Worm (Caenorhabditis elegans) whole organism, young adult: ENCODE measurements around the gene Y57G11C.1131.
A peak's percentile ranks its signal among the peaks of the same experiment; 100 is the strongest.
"Not testable (repeated sequence)": the region's sequence is repeated elsewhere in the genome, so short reads cannot be mapped to it uniquely, and the experiment has no call there.

Experiments used
- B0261.1 ChIP-seq: sonication (generic microtip); optimal IDR thresholded peaks from 2 replicates; lab custom pipeline; 2016; ENCODE audit warnings: mild to moderate bottlenecking, missing genetic modification characterization, moderate library complexity, missing compliant biosample characterization
- C06A6.2 ChIP-seq: fragments of 200-800 bp; sonication (Bioruptor generic); conservative IDR thresholded peaks from 2 replicates; pipeline ENCODE4 v1.3.6; 2022; ENCODE audit warnings: missing genetic modification characterization, missing compliant biosample characterization
- C17E4.6 ChIP-seq: fragments of 200-800 bp; sonication (Bioruptor generic); IDR thresholded peaks from 2 replicates; pipeline ENCODE4 v1.3.6; 2022; ENCODE audit warnings: missing genetic modification reagents, missing genetic modification characterization, missing compliant biosample characterization
- F33H1.4 ChIP-seq: fragments of 200-800 bp; sonication (Bioruptor generic); IDR thresholded peaks from 2 replicates; pipeline ENCODE4 v1.3.6; 2022; ENCODE audit warnings: missing genetic modification reagents, missing genetic modification characterization, missing compliant biosample characterization
- F57A8.1 ChIP-seq: fragments of 200-800 bp; sonication (Bioruptor generic); optimal IDR thresholded peaks from 2 replicates; lab custom pipeline; 2018; ENCODE audit warnings: mild to moderate bottlenecking, missing genetic modification characterization, moderate library complexity, missing compliant biosample characterization
- K12H6.12 ChIP-seq: fragments of 200-800 bp; sonication (Bioruptor generic); optimal IDR thresholded peaks from 2 replicates; lab custom pipeline; 2018; ENCODE audit warnings: mild to moderate bottlenecking, missing genetic modification characterization, missing compliant biosample characterization
- Y53F4B.3 ChIP-seq: fragments of 200-800 bp; sonication (Bioruptor generic); IDR thresholded peaks from 2 replicates; pipeline ENCODE4 v1.3.6; 2022; ENCODE audit warnings: missing genetic modification reagents, missing genetic modification characterization, missing compliant biosample characterization
- Y56A3A.18 ChIP-seq: fragments of 200-800 bp; sonication (Bioruptor generic); IDR thresholded peaks from 2 replicates; pipeline ENCODE4 v1.3.6; 2022; ENCODE audit warnings: missing genetic modification reagents, missing genetic modification characterization, missing compliant biosample characterization
- Y67H2A.10 ChIP-seq: fragments of 200-800 bp; sonication (Bioruptor generic); conservative IDR thresholded peaks from 2 replicates; pipeline ENCODE4 v1.3.6; 2022; ENCODE audit warnings: missing genetic modification reagents, missing genetic modification characterization, missing compliant biosample characterization
- ZK185.1 ChIP-seq: sonication (generic microtip); optimal IDR thresholded peaks from 2 replicates; lab custom pipeline; 2016; ENCODE audit warnings: mild to moderate bottlenecking, missing genetic modification characterization, missing compliant biosample characterization; ENCODE audit not compliant: poor library complexity, severe bottlenecking
- ama-1 ChIP-seq, 3 experiments: fragments of 150-350 bp in 1 of 3; sonication (generic microtip) in 2 of 3; optimal IDR thresholded peaks; 2 replicates each; lab custom pipeline; 2014 to 2018; ENCODE audit warnings: missing biosample characterization in 2 of 3, missing genetic modification characterization in 2 of 3, missing genetic modification reagents in 2 of 3
- atf-7 ChIP-seq: sonication (generic microtip); optimal IDR thresholded peaks from 2 replicates; lab custom pipeline; 2017; ENCODE audit warnings: mild to moderate bottlenecking, missing genetic modification characterization, missing compliant biosample characterization
- attf-6 ChIP-seq: fragments of 200-800 bp; sonication (Bioruptor generic); IDR thresholded peaks from 2 replicates; pipeline ENCODE4 v1.3.6; 2022; ENCODE audit warnings: missing genetic modification reagents, missing genetic modification characterization, missing compliant biosample characterization
- chd-7 ChIP-seq: sonication (generic microtip); optimal IDR thresholded peaks from 2 replicates; lab custom pipeline; 2016; ENCODE audit warnings: mild to moderate bottlenecking, missing genetic modification characterization, moderate library complexity, missing compliant biosample characterization
- egl-18 ChIP-seq: fragments of 200-800 bp; sonication (Bioruptor generic); IDR thresholded peaks from 2 replicates; pipeline ENCODE4 v1.3.6; 2022; ENCODE audit warnings: missing genetic modification reagents, missing genetic modification characterization, missing compliant biosample characterization
- egl-44 ChIP-seq: fragments of 200-800 bp; sonication (Bioruptor generic); IDR thresholded peaks from 2 replicates; pipeline ENCODE4 v1.3.6; 2022; ENCODE audit warnings: missing genetic modification reagents, missing genetic modification characterization, missing compliant biosample characterization
- egrh-3 ChIP-seq: fragments of 200-800 bp; sonication (Bioruptor generic); IDR thresholded peaks from 2 replicates; pipeline ENCODE4 v1.3.6; 2022; ENCODE audit warnings: missing genetic modification reagents, missing genetic modification characterization, missing compliant biosample characterization
- ekl-4 ChIP-seq: fragments of 200-800 bp; sonication (Bioruptor generic); IDR thresholded peaks from 2 replicates; pipeline ENCODE4 v1.3.6; 2022; ENCODE audit warnings: missing genetic modification reagents, missing genetic modification characterization, missing compliant biosample characterization
- gei-17 ChIP-seq: fragments of 200-800 bp; sonication (Bioruptor generic); optimal IDR thresholded peaks from 2 replicates; lab custom pipeline; 2018; ENCODE audit warnings: mild to moderate bottlenecking, missing genetic modification characterization, missing compliant biosample characterization
- hlh-12 ChIP-seq: sonication (generic microtip); optimal IDR thresholded peaks from 2 replicates; lab custom pipeline; 2016; ENCODE audit warnings: missing genetic modification characterization, missing compliant biosample characterization
- hmg-1.2 ChIP-seq: fragments of 200-800 bp; sonication (Bioruptor generic); IDR thresholded peaks from 2 replicates; pipeline ENCODE4 v1.3.6; 2022; ENCODE audit warnings: missing genetic modification reagents, missing genetic modification characterization, missing compliant biosample characterization
- hsf-1 ChIP-seq: fragments of 200-800 bp; sonication (Bioruptor generic); IDR thresholded peaks from 2 replicates; pipeline ENCODE4 v1.3.6; 2022; ENCODE audit warnings: missing genetic modification reagents, missing genetic modification characterization, missing compliant biosample characterization
- lag-1 ChIP-seq: fragments of 200-800 bp; sonication (Bioruptor generic); IDR thresholded peaks from 2 replicates; pipeline ENCODE4 v1.3.6; 2022; ENCODE audit warnings: missing genetic modification reagents, missing genetic modification characterization, missing compliant biosample characterization
- lin-54 ChIP-seq: fragments of 200-800 bp; sonication (Bioruptor generic); optimal IDR thresholded peaks from 2 replicates; lab custom pipeline; 2018; ENCODE audit warnings: mild to moderate bottlenecking, missing genetic modification characterization, missing compliant biosample characterization
- lir-1 ChIP-seq: fragments of 200-800 bp; sonication (Bioruptor generic); conservative IDR thresholded peaks from 2 replicates; pipeline ENCODE4 v1.3.6; 2022; ENCODE audit warnings: missing genetic modification reagents, missing genetic modification characterization, missing compliant biosample characterization
- lsy-27 ChIP-seq: sonication (generic microtip); optimal IDR thresholded peaks from 2 replicates; lab custom pipeline; 2017; ENCODE audit warnings: missing genetic modification characterization, mild to moderate bottlenecking, missing compliant biosample characterization, antibody characterized with exemption, missing genotype, borderline replicate concordance; ENCODE audit not compliant: insufficient read depth
- mcd-1 ChIP-seq: fragments of 200-800 bp; sonication (Bioruptor generic); IDR thresholded peaks from 2 replicates; pipeline ENCODE4 v1.3.6; 2022; ENCODE audit warnings: missing genetic modification reagents, missing genetic modification characterization, missing compliant biosample characterization
- nhr-120 ChIP-seq: fragments of 200-800 bp; sonication (Bioruptor generic); IDR thresholded peaks from 2 replicates; pipeline ENCODE4 v1.3.6; 2022; ENCODE audit warnings: missing genetic modification characterization, missing compliant biosample characterization
- rec-8 ChIP-seq, 2 experiments: sonication (generic microtip); optimal IDR thresholded peaks; 2 replicates each; lab custom pipeline; 2016; ENCODE audit warnings: mild to moderate bottlenecking in 2 of 2, missing genetic modification characterization in 2 of 2, missing genetic modification reagents in 2 of 2, missing genotype in 2 of 2, missing biosample characterization in 1 of 2, missing compliant biosample characterization in 1 of 2, moderate library complexity in 1 of 2
- rpc-1 ChIP-seq, 2 experiments: fragments of 150-350 bp in 1 of 2; sonication (generic microtip) in 1 of 2; optimal IDR thresholded peaks; 2 replicates each; lab custom pipeline; 2014 to 2018; ENCODE audit warnings: missing biosample characterization in 1 of 2, missing genetic modification characterization in 1 of 2, missing genetic modification reagents in 1 of 2, missing genotype in 1 of 2
- snpc-3.4 ChIP-seq: sonication (generic microtip); optimal IDR thresholded peaks from 2 replicates; lab custom pipeline; 2017; ENCODE audit warnings: missing genetic modification characterization, mild to moderate bottlenecking, missing compliant biosample characterization, antibody characterized with exemption, moderate library complexity, missing genotype, missing genetic modification reagents
- snpc-4 ChIP-seq, 5 experiments: fragments of 150-350 bp in 1 of 5; sonication (generic microtip) in 4 of 5; optimal IDR thresholded peaks; 2 replicates each; lab custom pipeline; 2014 to 2018; ENCODE audit warnings: missing genetic modification characterization in 5 of 5, missing biosample characterization in 3 of 5, antibody characterized with exemption in 2 of 5, mild to moderate bottlenecking in 2 of 5, missing compliant biosample characterization in 2 of 5, missing genotype in 2 of 5, moderate library complexity in 2 of 5, missing genetic modification reagents in 1 of 5
- tbp1 ChIP-seq: fragments of 200-800 bp; sonication (Bioruptor generic); optimal IDR thresholded peaks from 2 replicates; lab custom pipeline; 2018; ENCODE audit warnings: mild to moderate bottlenecking, missing genetic modification characterization, missing compliant biosample characterization
- tlf-1 ChIP-seq: fragments of 200-800 bp; sonication (Bioruptor generic); optimal IDR thresholded peaks from 2 replicates; lab custom pipeline; 2018; ENCODE audit warnings: mild to moderate bottlenecking, missing genetic modification characterization, missing compliant biosample characterization
- ztf-18 ChIP-seq: sonication (generic microtip); optimal IDR thresholded peaks from 2 replicates; lab custom pipeline; 2016; ENCODE audit warnings: missing genotype, mild to moderate bottlenecking, missing genetic modification characterization, missing compliant biosample characterization

The Y57G11C.1131 gene

ce11 chrIV:14911134-14911760, 21.5 kb upstream of the Y57G11C.1131 start:
- TF ChIP-seq tbp1 (GFP tag; lab: Kevin White, UChicago) (peak; percentile 64), rpc-1 (optimal IDR thresholded peaks at IDR 0.05; lab: Kevin White, UChicago) (peak; percentile 6), rpc-1 (tag; optimal IDR thresholded peaks at IDR 0.05; lab: Kevin White, UChicago) (peak; percentile 63), attf-6 (GFP tag; lab: Robert Waterston, UW) (peak; percentile 95), snpc-4 (tag; optimal IDR thresholded peaks at IDR 0.05; lab: Kevin White, UChicago) (peak in 2 of 4 experiments; percentile 9 to 84), hmg-1.2 (GFP tag; lab: Robert Waterston, UW) (peak; percentile 66), B0261.1 (tag; lab: Kevin White, UChicago) (peak; percentile 38)
- TF ChIP-seq snpc-4 (GFP tag; optimal IDR thresholded peaks at IDR 0.05; lab: Kevin White, UChicago) = not testable (repeated sequence)

- TF ChIP-seq hlh-12 (tag; lab: Kevin White, UChicago) = no peak
- no peak for TF ChIP-seq egrh-3 (GFP tag; lab: Robert Waterston, UW)
- TF ChIP-seq F57A8.1 (GFP tag; lab: Kevin White, UChicago) = no peak
- TF ChIP-seq lin-54 (GFP tag; lab: Kevin White, UChicago) = no peak
- no peak for TF ChIP-seq lsy-27
- TF ChIP-seq egl-44 (GFP tag; lab: Robert Waterston, UW) = no peak
- no peak for TF ChIP-seq Y67H2A.10
- TF ChIP-seq ekl-4 (GFP tag; lab: Robert Waterston, UW) = no peak
- no peak for TF ChIP-seq C17E4.6 (GFP tag; lab: Robert Waterston, UW)
- no peak for TF ChIP-seq lir-1 (GFP tag; lab: Robert Waterston, UW)
- no peak for TF ChIP-seq ama-1 (optimal IDR thresholded peaks at IDR 0.05; lab: Kevin White, UChicago)
- TF ChIP-seq ama-1 (GFP tag; optimal IDR thresholded peaks at IDR 0.05; lab: Kevin White, UChicago) = no peak
- TF ChIP-seq gei-17 = no peak
- TF ChIP-seq atf-7 = no peak
- no peak for TF ChIP-seq chd-7 (tag; lab: Kevin White, UChicago)
- no peak for TF ChIP-seq F33H1.4 (GFP tag; lab: Robert Waterston, UW)
- no peak for TF ChIP-seq lag-1 (GFP tag; lab: Robert Waterston, UW)
- no peak for TF ChIP-seq ztf-18 (tag; lab: Kevin White, UChicago)
Observed at ce11 chrIV:14919310-14919709, 13.5 kb upstream of the Y57G11C.1131 start, which contains the start of gene ccch-5. Gene ccch-5, plus strand, starts transcription at chrIV:14919610.

- TF ChIP-seq Y53F4B.3 (no peak), rec-8 (tag; optimal IDR thresholded peaks at IDR 0.05; lab: Kevin White, UChicago) (no peak), C06A6.2 (GFP tag; lab: Robert Waterston, UW) (no peak), C17E4.6 (GFP tag; lab: Robert Waterston, UW) (no peak), mcd-1 (GFP tag; lab: Robert Waterston, UW) (no peak), B0261.1 (tag; lab: Kevin White, UChicago) (no peak), nhr-120 (no peak), ZK185.1 (tag; lab: Kevin White, UChicago) (no peak), Y56A3A.18 (GFP tag; lab: Robert Waterston, UW) (no peak), gei-17 (no peak), tlf-1 (GFP tag; lab: Kevin White, UChicago) (no peak), K12H6.12 (no peak), egl-18 (GFP tag; lab: Robert Waterston, UW) (no peak), snpc-3.4 (tag; lab: Kevin White, UChicago) (no peak), hsf-1 (GFP tag; lab: Robert Waterston, UW) (no peak), F57A8.1 (GFP tag; lab: Kevin White, UChicago) (no peak)
Observed at ce11 chrIV:14929421-14929820, 3.4 kb upstream of the Y57G11C.1131 start, which contains the start of gene Y57G11C.28. Gene Y57G11C.28, plus strand, starts transcription at chrIV:14929721.
